Worm (Caenorhabditis elegans) whole organism, early embryonic: ENCODE results near the gene C08D8.7.

Experiments
- B0310.2 ChIP-seq: sonication (generic microtip); optimal IDR thresholded peaks from 2 replicates; lab custom pipeline; 2016; ENCODE audit warnings: mild to moderate bottlenecking, missing genetic modification characterization, missing compliant biosample characterization
- F13C5.2 ChIP-seq: sonication (generic microtip); optimal IDR thresholded peaks from 2 replicates; lab custom pipeline; 2017; ENCODE audit warnings: mild to moderate bottlenecking, missing genetic modification characterization, inconsistent platforms, missing compliant biosample characterization
- ama-1 ChIP-seq: fragments of 150-350 bp; optimal IDR thresholded peaks from 2 replicates; lab custom pipeline; 2014
- flt-1 ChIP-seq: fragments of 200-800 bp; sonication (Bioruptor generic); IDR thresholded peaks from 2 replicates; pipeline ENCODE4 v1.3.6; 2022; ENCODE audit warnings: missing genetic modification characterization, missing compliant biosample characterization
- tbx-37 ChIP-seq: fragments of 200-800 bp; sonication (Bioruptor generic); conservative IDR thresholded peaks from 2 replicates; pipeline ENCODE4 v1.3.6; 2022; ENCODE audit warnings: missing genetic modification reagents, missing genetic modification characterization, missing compliant biosample characterization
- tra-4 ChIP-seq: sonication (generic microtip); optimal IDR thresholded peaks from 2 replicates; lab custom pipeline; 2017; ENCODE audit warnings: missing genetic modification characterization, missing compliant biosample characterization

DNA sequence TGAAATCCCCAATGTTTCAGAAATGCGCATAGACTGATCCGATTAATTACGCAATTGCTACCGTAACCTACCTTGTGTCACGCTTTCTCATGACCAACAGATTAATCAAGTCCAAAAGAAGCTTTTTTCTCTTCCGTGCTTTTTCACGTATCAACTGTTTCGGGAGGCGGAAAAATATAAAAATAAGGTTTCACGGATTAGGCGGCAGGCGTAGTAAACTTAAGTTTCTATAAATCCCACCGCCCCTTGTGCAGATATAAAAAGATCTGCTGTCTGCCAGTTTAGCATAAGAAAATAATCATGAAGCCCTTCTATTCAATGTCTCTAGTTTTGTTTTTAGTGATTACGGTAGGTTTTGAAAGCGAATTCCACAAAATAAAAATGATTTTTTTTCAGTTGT lies 46.0 kb downstream of the C08D8.7 start, which contains the start of gene gcy-7:
- TF ChIP-seq ama-1 (lab: Kevin White, UChicago): no peak
- no peak for TF ChIP-seq flt-1
- TF ChIP-seq tra-4: no peak
- no peak for TF ChIP-seq tbx-37 (GFP tag; lab: Robert Waterston, UW)
- no peak for TF ChIP-seq F13C5.2 (tag; lab: Kevin White, UChicago)
- TF ChIP-seq B0310.2 (tag; lab: Kevin White, UChicago): no peak
